Worm (Caenorhabditis elegans): ENCODE results near the gene W02H5.8.

Gene W02H5.8

DNA sequence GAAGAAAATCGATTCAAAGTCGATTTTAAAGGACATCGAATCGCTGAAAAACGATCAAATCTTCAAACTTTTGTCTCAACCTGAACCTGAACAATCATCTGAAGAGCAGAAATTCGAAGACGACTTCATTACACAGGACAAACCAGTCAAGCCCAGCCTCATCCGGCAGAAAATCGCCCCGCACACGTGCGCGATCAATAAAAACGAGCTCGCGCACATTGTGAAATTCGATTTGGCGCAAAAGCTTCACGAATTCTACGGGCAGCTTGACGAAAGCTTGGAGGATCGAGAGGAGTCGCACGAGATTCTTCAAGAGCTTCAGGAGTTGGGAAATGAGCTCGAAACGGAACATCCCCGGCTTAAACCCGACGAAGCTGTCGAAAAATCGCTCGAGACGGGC lies 13.4 kb downstream of the W02H5.8 start, which contains the start of gene W02H5.2 (continued):
- no peak for TF ChIP-seq elt-4 (tag; optimal IDR thresholded peaks at IDR 0.05)

DNA sequence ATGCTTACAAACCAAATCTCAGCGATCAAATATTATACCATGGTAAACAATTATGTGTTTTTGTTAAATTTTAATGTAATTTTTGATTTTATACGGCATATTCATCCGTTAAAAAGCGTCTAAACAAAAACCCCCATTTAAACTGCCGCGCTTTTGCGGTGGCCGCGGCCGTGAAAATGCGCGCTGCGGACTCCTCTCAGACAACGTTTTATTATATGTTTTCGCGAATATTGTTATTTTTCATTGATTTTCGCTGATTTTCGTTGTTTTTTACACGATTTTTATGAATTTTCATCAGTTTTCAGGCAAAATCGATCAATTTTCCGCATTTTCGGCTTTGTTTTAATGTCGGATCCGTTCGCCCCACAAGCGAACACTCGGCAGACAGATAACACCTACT lies 13.9 kb downstream of the W02H5.8 start, which contains the start of gene W02H5.19:
W02H5.19 (plus strand) TSS at position 346 of the 400 bp plus-strand sequence.
- TF ChIP-seq C08G9.2 (tag; optimal IDR thresholded peaks at IDR 0.05) (peak; percentile 96), ahr-1 (tag; optimal IDR thresholded peaks at IDR 0.05) (peak; percentile 41), pha-4 (tag; optimal IDR thresholded peaks at IDR 0.05) (no peak), hlh-15 (tag; optimal IDR thresholded peaks at IDR 0.05) (no peak), unc-3 (GFP tag; conservative IDR thresholded peaks at IDR 0.05) (no peak), unc-3 (tag; optimal IDR thresholded peaks at IDR 0.05) (no peak), dve-1 (tag; optimal IDR thresholded peaks at IDR 0.05) (no peak), dmd-4 (tag; optimal IDR thresholded peaks at IDR 0.05; ENCODE audit: borderline replicate concordance) (peak; percentile 20), madf-2 (tag; optimal IDR thresholded peaks at IDR 0.05) (no peak), syd-9 (tag; optimal IDR thresholded peaks at IDR 0.05) (no peak), ceh-30 (tag; optimal IDR thresholded peaks at IDR 0.05) (no peak), pqm-1 (tag; optimal IDR thresholded peaks at IDR 0.05) (no peak), npax-4 (tag; optimal IDR thresholded peaks at IDR 0.05) (no peak), nhr-232 (tag; optimal IDR thresholded peaks at IDR 0.05) (no peak), fax-1 (tag; optimal IDR thresholded peaks at IDR 0.05) (peak; percentile 57), rnt-1 (tag; optimal IDR thresholded peaks at IDR 0.05) (peak; percentile 84), ttx-3 (tag; optimal IDR thresholded peaks at IDR 0.05) (peak; percentile 4), ets-4 (tag; optimal IDR thresholded peaks at IDR 0.05) (peak; percentile 95), ceh-6 (GFP tag; optimal IDR thresholded peaks at IDR 0.05) (no peak), ztf-16 (tag; optimal IDR thresholded peaks at IDR 0.05) (no peak), pha-2 (tag; optimal IDR thresholded peaks at IDR 0.05) (peak; percentile 16), elt-2 (tag; optimal IDR thresholded peaks at IDR 0.05) (peak; percentile 67), sdc-2 (tag; optimal IDR thresholded peaks at IDR 0.05) (peak; percentile 13), unc-42 (tag; optimal IDR thresholded peaks at IDR 0.05) (peak; percentile 46), zip-5 (tag; optimal IDR thresholded peaks at IDR 0.05) (peak; percentile 84), Y22D7AL.16 (tag; optimal IDR thresholded peaks at IDR 0.05) (no peak), tbx-7 (tag; optimal IDR thresholded peaks at IDR 0.05) (peak; percentile 88), fkh-6 (tag; optimal IDR thresholded peaks at IDR 0.05) (peak; percentile 11), hlh-8 (tag; optimal IDR thresholded peaks at IDR 0.05) (peak; percentile 87), ceh-2 (tag; optimal IDR thresholded peaks at IDR 0.05) (peak; percentile 91), T23F11.4 (GFP tag; optimal IDR thresholded peaks at IDR 0.05) (no peak), ceh-48 (tag; optimal IDR thresholded peaks at IDR 0.05) (no peak), ceh-14 (tag; optimal IDR thresholded peaks at IDR 0.05) (peak; percentile 67), sox-2 (GFP tag; IDR thresholded peaks at IDR 0.05) (no peak), ref-2 (tag; optimal IDR thresholded peaks at IDR 0.05) (peak; percentile 42), F13H6.1 (tag; optimal IDR thresholded peaks at IDR 0.05) (peak; percentile 54), nfya-1 (tag; optimal IDR thresholded peaks at IDR 0.05) (peak; percentile 29), ceh-31 (tag; optimal IDR thresholded peaks at IDR 0.05) (peak; percentile 97), nhr-11 (tag; optimal IDR thresholded peaks at IDR 0.05) (no peak), hlh-13 (GFP tag; optimal IDR thresholded peaks at IDR 0.05) (peak; percentile 36), ceh-34 (tag; optimal IDR thresholded peaks at IDR 0.05) (peak; percentile 60), ceh-45 (GFP tag; IDR thresholded peaks at IDR 0.05) (no peak), ceh-18 (tag; optimal IDR thresholded peaks at IDR 0.05) (peak; percentile 40), lin-11 (tag; optimal IDR thresholded peaks at IDR 0.05) (no peak), tbx-2 (tag; optimal IDR thresholded peaks at IDR 0.05) (peak; percentile 87), eyg-1 (tag; optimal IDR thresholded peaks at IDR 0.05) (peak; percentile 58), mec-3 (tag; optimal IDR thresholded peaks at IDR 0.05; ENCODE audit: borderline replicate concordance) (peak; percentile 86), lim-6 (tag; optimal IDR thresholded peaks at IDR 0.05) (peak; percentile 80)
